Fruit fly (Drosophila melanogaster): ENCODE results near the gene CG31495.

- no peak for TF ChIP-seq pan (optimal IDR thresholded peaks at IDR 0.05)
- TF ChIP-seq CG8478 (optimal IDR thresholded peaks at IDR 0.05) = no peak
- no peak for TF ChIP-seq Dll (optimal IDR thresholded peaks at IDR 0.05)
- TF ChIP-seq usp (GFP tag; optimal IDR thresholded peaks at IDR 0.05) = no peak
Measured at dm6 chr3R:13845926-13846325, 6.2 kb upstream of the CG31495 start.

All from whole organism.